Worm (Caenorhabditis elegans) whole organism, late embryonic: ENCODE measurements around the gene ifb-1.

Source experiments
- C08G9.2 ChIP-seq: sonication (generic microtip); optimal IDR thresholded peaks from 2 replicates; lab custom pipeline; 2016; ENCODE audit warnings: mild to moderate bottlenecking, missing genetic modification characterization, moderate library complexity, missing compliant biosample characterization
- K09A11.1 ChIP-seq: sonication (generic microtip); optimal IDR thresholded peaks from 2 replicates; lab custom pipeline; 2017; ENCODE audit warnings: antibody characterized with exemption, mild to moderate bottlenecking, missing genetic modification characterization, missing compliant biosample characterization; ENCODE audit not compliant: insufficient read depth
- T23F11.4 ChIP-seq: fragments of 200-800 bp; sonication (Bioruptor generic); optimal IDR thresholded peaks from 2 replicates; lab custom pipeline; 2018; ENCODE audit warnings: mild to moderate bottlenecking, missing genetic modification characterization, missing compliant biosample characterization
- Y22D7AL.16 ChIP-seq: sonication (generic microtip); optimal IDR thresholded peaks from 2 replicates; lab custom pipeline; 2016; ENCODE audit warnings: missing genetic modification characterization, missing compliant biosample characterization
- ceh-14 ChIP-seq: sonication (generic microtip); optimal IDR thresholded peaks from 2 replicates; lab custom pipeline; 2016; ENCODE audit warnings: missing genotype, missing genetic modification characterization, missing compliant biosample characterization
- ceh-2 ChIP-seq: sonication (generic microtip); optimal IDR thresholded peaks from 2 replicates; lab custom pipeline; 2016; ENCODE audit warnings: missing genotype, missing genetic modification characterization, missing compliant biosample characterization
- ceh-24 ChIP-seq: sonication (generic microtip); optimal IDR thresholded peaks from 2 replicates; lab custom pipeline; 2016; ENCODE audit warnings: mild to moderate bottlenecking, missing genetic modification characterization, missing compliant biosample characterization
- ceh-34 ChIP-seq: sonication (generic microtip); optimal IDR thresholded peaks from 2 replicates; lab custom pipeline; 2016; ENCODE audit warnings: mild to moderate bottlenecking, missing genetic modification characterization, missing compliant biosample characterization
- ceh-45 ChIP-seq: fragments of 200-800 bp; sonication (Bioruptor generic); IDR thresholded peaks from 2 replicates; pipeline ENCODE4 v1.3.6; 2022; ENCODE audit warnings: missing genetic modification reagents, missing genetic modification characterization, missing compliant biosample characterization
- che-1 ChIP-seq: sonication (generic microtip); optimal IDR thresholded peaks from 2 replicates; lab custom pipeline; 2016; ENCODE audit warnings: mild to moderate bottlenecking, missing genetic modification characterization, missing compliant biosample characterization
- dve-1 ChIP-seq: sonication (generic microtip); optimal IDR thresholded peaks from 2 replicates; lab custom pipeline; 2017; ENCODE audit warnings: antibody characterized with exemption, mild to moderate bottlenecking, missing genetic modification characterization, missing compliant biosample characterization
- elt-2 ChIP-seq: sonication (generic microtip); optimal IDR thresholded peaks from 2 replicates; lab custom pipeline; 2016; ENCODE audit warnings: missing genetic modification reagents, missing genetic modification characterization, missing compliant biosample characterization
- ets-4 ChIP-seq: sonication (generic microtip); optimal IDR thresholded peaks from 2 replicates; lab custom pipeline; 2016; ENCODE audit warnings: missing genetic modification characterization, missing compliant biosample characterization
- eyg-1 ChIP-seq: sonication (generic microtip); optimal IDR thresholded peaks from 2 replicates; lab custom pipeline; 2016; ENCODE audit warnings: missing genotype, missing genetic modification characterization, missing compliant biosample characterization
- fax-1 ChIP-seq: sonication (generic microtip); optimal IDR thresholded peaks from 2 replicates; lab custom pipeline; 2016; ENCODE audit warnings: missing genotype, missing genetic modification characterization, missing compliant biosample characterization
- fkh-10 ChIP-seq: fragments of 150-350 bp; optimal IDR thresholded peaks from 2 replicates; lab custom pipeline; 2014; ENCODE audit warnings: missing biosample characterization, missing genetic modification reagents, missing genetic modification characterization
- fkh-6 ChIP-seq: sonication (generic microtip); optimal IDR thresholded peaks from 2 replicates; lab custom pipeline; 2016; ENCODE audit warnings: missing genetic modification characterization, missing compliant biosample characterization
- gmeb-2 ChIP-seq: sonication (generic microtip); optimal IDR thresholded peaks from 2 replicates; lab custom pipeline; 2016; ENCODE audit warnings: missing genetic modification characterization, inconsistent platforms, missing compliant biosample characterization
- hlh-13 ChIP-seq: fragments of 200-800 bp; sonication (Bioruptor generic); optimal IDR thresholded peaks from 2 replicates; lab custom pipeline; 2018; ENCODE audit warnings: mild to moderate bottlenecking, missing genetic modification characterization, missing compliant biosample characterization
- hlh-15 ChIP-seq: sonication (generic microtip); optimal IDR thresholded peaks from 2 replicates; lab custom pipeline; 2016; ENCODE audit warnings: missing genetic modification characterization, missing compliant biosample characterization
- hlh-30 ChIP-seq: sonication (generic microtip); optimal IDR thresholded peaks from 2 replicates; lab custom pipeline; 2017; ENCODE audit warnings: antibody characterized with exemption, missing genetic modification characterization, missing compliant biosample characterization; ENCODE audit not compliant: insufficient read depth
- hlh-6 ChIP-seq: sonication (generic microtip); optimal IDR thresholded peaks from 2 replicates; lab custom pipeline; 2016; ENCODE audit warnings: missing genotype, missing genetic modification characterization, missing compliant biosample characterization
- pqm-1 ChIP-seq: sonication (generic microtip); optimal IDR thresholded peaks from 2 replicates; lab custom pipeline; 2016; ENCODE audit warnings: missing genetic modification characterization, missing compliant biosample characterization
- sox-4 ChIP-seq: sonication (generic microtip); optimal IDR thresholded peaks from 2 replicates; lab custom pipeline; 2017; ENCODE audit warnings: mild to moderate bottlenecking, missing genetic modification characterization, inconsistent platforms, missing compliant biosample characterization
- tbx-2 ChIP-seq: sonication (generic microtip); optimal IDR thresholded peaks from 2 replicates; lab custom pipeline; 2016; ENCODE audit warnings: missing genetic modification characterization, missing compliant biosample characterization
- tbx-7 ChIP-seq: sonication (generic microtip); optimal IDR thresholded peaks from 2 replicates; lab custom pipeline; 2016; ENCODE audit warnings: missing genotype, missing genetic modification characterization, missing compliant biosample characterization
- unc-3 ChIP-seq, 2 experiments: fragments of 200-800 bp in 1 of 2; sonication (Bioruptor generic) in 1 of 2; sonication (generic microtip) in 1 of 2; conservative IDR thresholded peaks in 1 of 2; optimal IDR thresholded peaks in 1 of 2; 2 replicates each; pipeline versions ENCODE4 v1.3.6 to Lab custom; 2016 to 2022; ENCODE audit warnings: missing compliant biosample characterization in 2 of 2, missing genetic modification characterization in 2 of 2, missing genetic modification reagents in 1 of 2
- unc-55 ChIP-seq: sonication (generic microtip); optimal IDR thresholded peaks from 2 replicates; lab custom pipeline; 2017; ENCODE audit warnings: missing biosample characterization, missing genetic modification reagents, missing genetic modification characterization
- zip-5 ChIP-seq: sonication (generic microtip); optimal IDR thresholded peaks from 2 replicates; lab custom pipeline; 2016; ENCODE audit warnings: missing genetic modification characterization, missing compliant biosample characterization

Gene ifb-1

DNA sequence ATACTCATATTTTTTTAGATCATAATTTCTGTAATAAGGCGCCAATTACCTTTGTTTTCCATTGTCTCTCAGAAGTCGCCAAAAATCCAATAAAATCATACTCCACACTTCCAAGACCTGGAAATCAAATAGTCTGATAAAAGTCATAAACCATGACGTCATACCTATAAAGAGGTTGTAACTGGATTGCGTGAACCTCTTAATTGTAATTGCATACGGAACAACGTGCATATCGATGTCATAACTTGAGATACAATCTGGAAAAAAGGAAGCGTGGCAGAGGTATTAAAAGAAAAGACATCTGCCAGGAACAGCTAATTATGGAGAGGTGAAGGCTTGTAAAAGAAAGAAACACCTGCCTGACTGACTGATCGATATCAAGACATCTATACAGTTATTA, 20.3 kb upstream of the ifb-1 start, which contains the start of gene F10C1.9:
Gene F10C1.9, minus strand, starts transcription at position 197 of the 400 bp plus-strand sequence.
- TF ChIP-seq T23F11.4 (no peak), ceh-24 (tag; lab: Kevin White, UChicago) (no peak), tbx-2 (tag; lab: Kevin White, UChicago) (no peak), Y22D7AL.16 (tag; lab: Kevin White, UChicago) (no peak), tbx-7 (tag; lab: Kevin White, UChicago) (no peak), elt-2 (tag; lab: Kevin White, UChicago) (peak; percentile 3), unc-55 (no peak)

ce11 chrII:5747312-5747711, 18.1 kb upstream of the ifb-1 start:
- no peak for TF ChIP-seq ceh-45 (GFP tag; lab: Robert Waterston, UW)
- no peak for TF ChIP-seq C08G9.2 (tag; lab: Kevin White, UChicago)
- no peak for TF ChIP-seq zip-5 (tag; lab: Kevin White, UChicago)

- no peak for TF ChIP-seq gmeb-2 (tag; lab: Kevin White, UChicago)
- no peak for TF ChIP-seq dve-1
- TF ChIP-seq fkh-10, result no peak
- peak; percentile 93 for TF ChIP-seq elt-2 (tag; lab: Kevin White, UChicago)
- TF ChIP-seq ceh-14, result no peak
- no peak for TF ChIP-seq hlh-6 (tag; lab: Kevin White, UChicago)
- no peak for TF ChIP-seq tbx-7 (tag; lab: Kevin White, UChicago)
- no peak for TF ChIP-seq hlh-13 (GFP tag; lab: Kevin White, UChicago)
These were observed 17.0 kb upstream of the ifb-1 start for ce11 chrII:5748395-5748794.

ce11 chrII:5749733-5750238, 15.6 kb upstream of the ifb-1 start, which contains the start of gene ifb-2:
Gene ifb-2, plus strand, starts transcription at chrII:5750188.
- TF ChIP-seq K09A11.1 (tag; lab: Kevin White, UChicago) (no peak), unc-3 (GFP tag; conservative IDR thresholded peaks at IDR 0.05; lab: Robert Waterston, UW) (no peak), unc-3 (tag; optimal IDR thresholded peaks at IDR 0.05; lab: Kevin White, UChicago) (no peak), T23F11.4 (no peak), elt-2 (tag; lab: Kevin White, UChicago) (peak; percentile 92), ceh-34 (no peak), che-1 (tag; lab: Kevin White, UChicago) (no peak), ceh-2 (tag; lab: Kevin White, UChicago) (no peak), hlh-30 (tag; lab: Kevin White, UChicago) (no peak)

- no peak for TF ChIP-seq pqm-1
- TF ChIP-seq elt-2 (tag; lab: Kevin White, UChicago), result peak; percentile 83
- TF ChIP-seq fax-1 (tag; lab: Kevin White, UChicago), result no peak
These were observed 14.1 kb upstream of the ifb-1 start for ce11 chrII:5751353-5751752.

DNA sequence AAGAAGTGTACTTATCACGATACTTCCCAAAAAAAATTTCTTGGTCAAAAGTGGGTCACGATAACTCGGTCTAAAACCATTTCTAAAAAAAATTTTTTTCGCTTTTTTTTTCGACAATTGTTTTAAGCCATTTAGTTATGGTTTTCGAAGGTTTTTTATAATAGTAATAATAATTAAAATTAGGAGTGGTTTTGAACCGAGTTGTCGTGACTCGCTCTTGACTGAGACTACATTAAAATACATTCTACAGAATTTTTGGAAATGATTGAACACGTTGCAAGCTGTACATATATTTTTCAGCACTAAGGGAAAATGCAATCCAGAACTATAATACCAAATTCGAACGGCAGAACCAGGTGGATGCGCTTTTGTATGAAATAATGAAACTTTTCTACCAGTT, 11.2 kb upstream of the ifb-1 start, which contains the start of gene F10C1.8:
Gene F10C1.8, plus strand, starts transcription at position 301 of the 400 bp plus-strand sequence.
- TF ChIP-seq tbx-7 (tag; lab: Kevin White, UChicago) (no peak), sox-4 (tag; lab: Kevin White, UChicago) (no peak), hlh-15 (tag; lab: Kevin White, UChicago) (no peak), eyg-1 (tag; lab: Kevin White, UChicago) (no peak), ets-4 (tag; lab: Kevin White, UChicago) (no peak), fkh-6 (tag; lab: Kevin White, UChicago) (no peak), C08G9.2 (tag; lab: Kevin White, UChicago) (no peak), ceh-34 (no peak)
